Worm (Caenorhabditis elegans): ENCODE results near the gene pph-6.

Gene pph-6

ce11 chrIII:3456226-3456625 lies 5.3 kb upstream of the pph-6 start:
- peak; percentile 92 for TF ChIP-seq lin-13 (tag; optimal IDR thresholded peaks at IDR 0.05)
- TF ChIP-seq unc-62 (GFP tag; optimal IDR thresholded peaks at IDR 0.05), result no peak
- no peak for TF ChIP-seq flh-1 (GFP tag; optimal IDR thresholded peaks at IDR 0.05)
- no peak for TF ChIP-seq elt-1 (tag; optimal IDR thresholded peaks at IDR 0.05; ENCODE audit: borderline replicate concordance, insufficient read depth)
- peak; percentile 97 for TF ChIP-seq nhr-237 (tag; optimal IDR thresholded peaks at IDR 0.05)
- TF ChIP-seq hlh-1 (tag; optimal IDR thresholded peaks at IDR 0.05), result peak; percentile 37
- TF ChIP-seq blmp-1 (tag; optimal IDR thresholded peaks at IDR 0.05), result no peak
- TF ChIP-seq sem-2 (GFP tag; optimal IDR thresholded peaks at IDR 0.05), result no peak
- peak; percentile 65 for TF ChIP-seq pha-4 (tag; optimal IDR thresholded peaks at IDR 0.05)
- peak; percentile 57 for TF ChIP-seq elt-3 (tag; optimal IDR thresholded peaks at IDR 0.05)
- TF ChIP-seq lsy-2 (tag; optimal IDR thresholded peaks at IDR 0.05), result peak; percentile 98
- no peak for TF ChIP-seq mls-2 (tag; optimal IDR thresholded peaks at IDR 0.05)
- no peak for TF ChIP-seq nhr-12 (tag; optimal IDR thresholded peaks at IDR 0.05)
- peak; percentile 6 for TF ChIP-seq cnd-1 (tag; optimal IDR thresholded peaks at IDR 0.05)
- TF ChIP-seq sptf-1 (tag; optimal IDR thresholded peaks at IDR 0.05), result peak; percentile 75
- TF ChIP-seq drap-1 (GFP tag; optimal IDR thresholded peaks at IDR 0.05), result peak; percentile 57
- peak; percentile 55 for TF ChIP-seq ztf-11 (tag; optimal IDR thresholded peaks at IDR 0.05)
- TF ChIP-seq unc-120 (tag; optimal IDR thresholded peaks at IDR 0.05; ENCODE audit: poor library complexity, severe bottlenecking), result peak; percentile 30
- TF ChIP-seq mep-1 (tag; optimal IDR thresholded peaks at IDR 0.05), result peak; percentile 98
- TF ChIP-seq ces-1 (GFP tag; optimal IDR thresholded peaks at IDR 0.05), result peak; percentile 88
- peak; percentile 68 for TF ChIP-seq tbx-8 (GFP tag; optimal IDR thresholded peaks at IDR 0.05)
- peak; percentile 42 for TF ChIP-seq nhr-2 (tag; optimal IDR thresholded peaks at IDR 0.05)
- TF ChIP-seq ceh-39 (tag; optimal IDR thresholded peaks at IDR 0.05), result peak; percentile 90

ce11 chrIII:3460061-3460460 lies 1.4 kb upstream of the pph-6 start, which contains the start of gene C34C12.8:
C34C12.8 (plus strand) TSS chrIII:3460406.
- TF ChIP-seq ces-1 (GFP tag; optimal IDR thresholded peaks at IDR 0.05) (peak; percentile 92), ceh-39 (tag; optimal IDR thresholded peaks at IDR 0.05) (peak; percentile 62), nhr-237 (tag; optimal IDR thresholded peaks at IDR 0.05) (peak; percentile 80), tbx-8 (GFP tag; optimal IDR thresholded peaks at IDR 0.05) (peak; percentile 37), ham-2 (GFP tag; optimal IDR thresholded peaks at IDR 0.05) (no peak), nhr-12 (tag; optimal IDR thresholded peaks at IDR 0.05) (no peak), ceh-43 (GFP tag; optimal IDR thresholded peaks at IDR 0.05) (peak; percentile 32), elt-3 (tag; optimal IDR thresholded peaks at IDR 0.05) (no peak), unc-120 (tag; optimal IDR thresholded peaks at IDR 0.05; ENCODE audit: poor library complexity, severe bottlenecking) (peak; percentile 1), ceh-83 (GFP tag; optimal IDR thresholded peaks at IDR 0.05) (no peak), drap-1 (GFP tag; optimal IDR thresholded peaks at IDR 0.05) (peak; percentile 39), cnd-1 (tag; optimal IDR thresholded peaks at IDR 0.05) (peak; percentile 56), sptf-1 (tag; optimal IDR thresholded peaks at IDR 0.05) (peak; percentile 67), snpc-4 (tag; optimal IDR thresholded peaks at IDR 0.05) (no peak), pha-4 (tag; optimal IDR thresholded peaks at IDR 0.05) (peak; percentile 90), mab-5 (tag; optimal IDR thresholded peaks at IDR 0.05) (no peak), nhr-76 (tag; optimal IDR thresholded peaks at IDR 0.05) (no peak), hlh-1 (tag; optimal IDR thresholded peaks at IDR 0.05) (peak; percentile 42), lin-13 (tag; optimal IDR thresholded peaks at IDR 0.05) (peak; percentile 95), zip-8 (tag; optimal IDR thresholded peaks at IDR 0.05) (no peak), unc-39 (tag; optimal IDR thresholded peaks at IDR 0.05) (no peak), blmp-1 (tag; optimal IDR thresholded peaks at IDR 0.05) (no peak), flh-1 (GFP tag; optimal IDR thresholded peaks at IDR 0.05) (no peak), unc-62 (GFP tag; optimal IDR thresholded peaks at IDR 0.05) (peak; percentile 3), mls-2 (tag; optimal IDR thresholded peaks at IDR 0.05) (peak; percentile 51), mep-1 (tag; optimal IDR thresholded peaks at IDR 0.05) (peak; percentile 90), lin-32 (GFP tag; optimal IDR thresholded peaks at IDR 0.05) (no peak), lsy-2 (tag; optimal IDR thresholded peaks at IDR 0.05) (peak; percentile 88), elt-1 (tag; optimal IDR thresholded peaks at IDR 0.05; ENCODE audit: borderline replicate concordance, insufficient read depth) (no peak), M03D4.4 (tag; optimal IDR thresholded peaks at IDR 0.05) (peak; percentile 67), nhr-2 (tag; optimal IDR thresholded peaks at IDR 0.05) (no peak), ztf-11 (tag; optimal IDR thresholded peaks at IDR 0.05) (no peak), nhr-28 (tag; optimal IDR thresholded peaks at IDR 0.05) (peak; percentile 4), bed-3 (GFP tag; optimal IDR thresholded peaks at IDR 0.05) (no peak), sem-2 (GFP tag; optimal IDR thresholded peaks at IDR 0.05) (no peak)

ce11 chrIII:3467013-3467412 lies 5.5 kb downstream of the pph-6 start:
- TF ChIP-seq blmp-1 (tag; optimal IDR thresholded peaks at IDR 0.05) (no peak), lin-32 (GFP tag; optimal IDR thresholded peaks at IDR 0.05) (no peak), tbx-8 (GFP tag; optimal IDR thresholded peaks at IDR 0.05) (no peak), cnd-1 (tag; optimal IDR thresholded peaks at IDR 0.05) (no peak), sem-2 (GFP tag; optimal IDR thresholded peaks at IDR 0.05) (no peak), pha-4 (tag; optimal IDR thresholded peaks at IDR 0.05) (no peak), ceh-43 (GFP tag; optimal IDR thresholded peaks at IDR 0.05) (no peak), ham-2 (GFP tag; optimal IDR thresholded peaks at IDR 0.05) (no peak), unc-120 (tag; optimal IDR thresholded peaks at IDR 0.05; ENCODE audit: poor library complexity, severe bottlenecking) (no peak), zip-8 (tag; optimal IDR thresholded peaks at IDR 0.05) (no peak), sptf-1 (tag; optimal IDR thresholded peaks at IDR 0.05) (no peak), ceh-83 (GFP tag; optimal IDR thresholded peaks at IDR 0.05) (no peak), snpc-4 (tag; optimal IDR thresholded peaks at IDR 0.05) (no peak), unc-62 (GFP tag; optimal IDR thresholded peaks at IDR 0.05) (no peak), nhr-2 (tag; optimal IDR thresholded peaks at IDR 0.05) (no peak), ces-1 (GFP tag; optimal IDR thresholded peaks at IDR 0.05) (no peak), elt-1 (tag; optimal IDR thresholded peaks at IDR 0.05; ENCODE audit: borderline replicate concordance, insufficient read depth) (no peak), mep-1 (tag; optimal IDR thresholded peaks at IDR 0.05) (no peak), drap-1 (GFP tag; optimal IDR thresholded peaks at IDR 0.05) (no peak), lsy-2 (tag; optimal IDR thresholded peaks at IDR 0.05) (no peak)

Measured in whole organism, mixed stage, embryonic.